Worm (Caenorhabditis elegans) whole organism, L3 larva: Measurements from ENCODE around the gene F14H3.6.

Experiments
- ama-1 ChIP-seq: fragments of 150-350 bp; optimal IDR thresholded peaks from 2 replicates; lab custom pipeline; 2018
- ceh-82 ChIP-seq: fragments of 150-350 bp; optimal IDR thresholded peaks from 2 replicates; lab custom pipeline; 2014; ENCODE audit warnings: missing biosample characterization, missing genetic modification characterization
- fkh-10 ChIP-seq: sonication (generic microtip); optimal IDR thresholded peaks from 2 replicates; lab custom pipeline; 2017; ENCODE audit warnings: missing biosample characterization, missing genetic modification reagents, missing genetic modification characterization
- nhr-11 ChIP-seq: fragments of 150-350 bp; optimal IDR thresholded peaks from 2 replicates; lab custom pipeline; 2014; ENCODE audit warnings: missing biosample characterization, missing genetic modification characterization
- nhr-23 ChIP-seq: fragments of 150-350 bp; optimal IDR thresholded peaks from 2 replicates; lab custom pipeline; 2014; ENCODE audit warnings: missing biosample characterization, missing genetic modification reagents, missing genetic modification characterization
- nhr-237 ChIP-seq: fragments of 150-350 bp; optimal IDR thresholded peaks from 2 replicates; lab custom pipeline; 2014; ENCODE audit warnings: missing biosample characterization, missing genetic modification characterization
- nhr-25 ChIP-seq: sonication (generic microtip); optimal IDR thresholded peaks from 2 replicates; lab custom pipeline; 2017; ENCODE audit warnings: missing biosample characterization, missing genetic modification characterization
- sea-2 ChIP-seq: fragments of 150-350 bp; sonication (generic microtip); optimal IDR thresholded peaks from 4 replicates; lab custom pipeline; 2014; ENCODE audit warnings: missing biosample characterization, missing genetic modification reagents, missing genetic modification characterization
- skn-1 ChIP-seq: fragments of 150-350 bp; optimal IDR thresholded peaks from 2 replicates; lab custom pipeline; 2014; ENCODE audit warnings: missing biosample characterization, missing genetic modification characterization
- unc-62 ChIP-seq: fragments of 150-350 bp; sonication (generic microtip); optimal IDR thresholded peaks from 4 replicates; lab custom pipeline; 2014; ENCODE audit warnings: missing biosample characterization, missing genetic modification reagents, missing genetic modification characterization
- zag-1 ChIP-seq: fragments of 150-350 bp; optimal IDR thresholded peaks from 2 replicates; lab custom pipeline; 2014; ENCODE audit warnings: missing biosample characterization, missing genetic modification characterization
- ztf-11 ChIP-seq: fragments of 150-350 bp; optimal IDR thresholded peaks from 2 replicates; lab custom pipeline; 2014; ENCODE audit warnings: missing biosample characterization, missing genetic modification characterization

DNA sequence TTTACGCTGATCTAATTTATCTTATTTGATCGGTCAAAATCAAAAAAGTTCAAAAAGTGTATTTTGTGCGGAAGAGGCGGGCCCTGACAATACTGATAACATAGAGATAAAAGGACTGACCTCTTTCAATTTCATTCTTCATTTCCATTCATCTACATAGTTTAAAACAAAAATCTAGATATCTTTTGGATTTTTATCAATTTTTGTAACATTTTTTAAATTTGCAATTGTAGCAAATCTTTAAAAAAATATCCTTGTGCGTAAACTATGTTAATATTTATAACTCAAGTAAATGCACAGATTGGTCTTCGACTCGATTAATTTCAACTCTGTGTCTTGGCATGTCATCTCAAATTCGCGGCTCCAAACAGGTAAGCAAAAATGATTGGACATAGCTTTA, 44.9 kb upstream of the F14H3.6 start, which contains the start of gene argk-1:
- TF ChIP-seq ama-1 (no peak), ceh-82 (tag; lab: Kevin White, UChicago) (no peak), zag-1 (no peak), nhr-11 (no peak), fkh-10 (no peak), nhr-25 (tag; lab: Kevin White, UChicago) (no peak), sea-2 (GFP tag; lab: Kevin White, UChicago) (no peak), ztf-11 (tag; lab: Kevin White, UChicago) (no peak), nhr-23 (tag; lab: Kevin White, UChicago) (no peak), unc-62 (no peak), nhr-237 (tag; lab: Kevin White, UChicago) (no peak), skn-1 (no peak)
